Worm (Caenorhabditis elegans): Measurements from ENCODE around the gene cls-2.

The cls-2 gene

ce11 chrIII:9058959-9059534 lies 4.2 kb downstream of the cls-2 start, which contains the start of gene gst-1 (continued):
- TF ChIP-seq hlh-17 (GFP tag; optimal IDR thresholded peaks at IDR 0.05; ENCODE audit: borderline replicate concordance) (no peak), snpc-4 (tag; optimal IDR thresholded peaks at IDR 0.05) (no peak)

ce11 chrIII:9060267-9060666 lies 5.4 kb downstream of the cls-2 start:
- TF ChIP-seq snu-23 (GFP tag; optimal IDR thresholded peaks at IDR 0.05) = no peak
- TF ChIP-seq ceh-8 (GFP tag; optimal IDR thresholded peaks at IDR 0.05) = no peak
- TF ChIP-seq nhr-71 (tag; optimal IDR thresholded peaks at IDR 0.05) = peak; percentile 56
- no peak for TF ChIP-seq zip-4 (GFP tag; optimal IDR thresholded peaks at IDR 0.05)
- no peak for TF ChIP-seq sox-4 (tag; optimal IDR thresholded peaks at IDR 0.05)
- TF ChIP-seq lsy-2 (tag; optimal IDR thresholded peaks at IDR 0.05) = no peak
- no peak for TF ChIP-seq pax-3 (tag; optimal IDR thresholded peaks at IDR 0.05)
- no peak for TF ChIP-seq unc-130 (tag; optimal IDR thresholded peaks at IDR 0.05)
- TF ChIP-seq ama-1 (optimal IDR thresholded peaks at IDR 0.05) = no peak
- TF ChIP-seq mep-1 (tag; optimal IDR thresholded peaks at IDR 0.05) = peak; percentile 27
- TF ChIP-seq nhr-19 (GFP tag; conservative IDR thresholded peaks at IDR 0.05) = 0 out of 2 replicates have a peak, but pooled peaks have one; percentile 10
- no peak for TF ChIP-seq elt-3 (tag; optimal IDR thresholded peaks at IDR 0.05)
- TF ChIP-seq aly-2 (tag; optimal IDR thresholded peaks at IDR 0.05) = peak; percentile 72
- no peak for TF ChIP-seq nhr-84 (tag; optimal IDR thresholded peaks at IDR 0.05)

- TF ChIP-seq nhr-237 (tag; optimal IDR thresholded peaks at IDR 0.05) = no peak
- TF ChIP-seq ets-5 (GFP tag; IDR thresholded peaks at IDR 0.05) = no peak
- no peak for TF ChIP-seq nhr-76 (tag; optimal IDR thresholded peaks at IDR 0.05)
- no peak for TF ChIP-seq tlp-1 (tag; optimal IDR thresholded peaks at IDR 0.05)
- TF ChIP-seq F16B12.6 (tag; optimal IDR thresholded peaks at IDR 0.05) = no peak
- no peak for TF ChIP-seq unc-62 (GFP tag; optimal IDR thresholded peaks at IDR 0.05)
- no peak for TF ChIP-seq lir-3 (tag; optimal IDR thresholded peaks at IDR 0.05; ENCODE audit: poor library complexity)
- TF ChIP-seq pqm-1 (tag; optimal IDR thresholded peaks at IDR 0.05) = no peak
- no peak for TF ChIP-seq efl-1 (optimal IDR thresholded peaks at IDR 0.05)
- TF ChIP-seq efl-1 (GFP tag; optimal IDR thresholded peaks at IDR 0.05 in 1 of 2) = no peak
- TF ChIP-seq nhr-19 (GFP tag; conservative IDR thresholded peaks at IDR 0.05) = no peak
- TF ChIP-seq fos-1 (tag; optimal IDR thresholded peaks at IDR 0.05) = no peak
- no peak for TF ChIP-seq vab-15 (tag; optimal IDR thresholded peaks at IDR 0.05)
- TF ChIP-seq mdl-1 (tag; optimal IDR thresholded peaks at IDR 0.05) = no peak
- no peak for TF ChIP-seq lin-15B (tag; optimal IDR thresholded peaks at IDR 0.05)
- TF ChIP-seq sup-37 (GFP tag; optimal IDR thresholded peaks at IDR 0.05) = no peak
These were observed 14.9 kb downstream of the cls-2 start for ce11 chrIII:9069712-9070111.

ce11 chrIII:9071372-9071771 lies 16.5 kb downstream of the cls-2 start, which contains the start of gene lin-12:
lin-12 (minus strand) TSS chrIII:9071472.
- no peak for TF ChIP-seq fkh-10 (GFP tag; optimal IDR thresholded peaks at IDR 0.05)
- TF ChIP-seq ceh-88 (GFP tag; IDR thresholded peaks at IDR 0.05) = no peak
- no peak for TF ChIP-seq efl-1 (optimal IDR thresholded peaks at IDR 0.05)
- peak in 1 of 2 experiments; percentile 64 for TF ChIP-seq efl-1 (GFP tag; optimal IDR thresholded peaks at IDR 0.05 in 1 of 2)
- no peak for TF ChIP-seq mab-9 (GFP tag; IDR thresholded peaks at IDR 0.05)

- TF ChIP-seq nhr-28 (tag; optimal IDR thresholded peaks at IDR 0.05) = no peak
- no peak for TF ChIP-seq egl-27 (tag; optimal IDR thresholded peaks at IDR 0.05)
- no peak for TF ChIP-seq C34B4.2 (tag; optimal IDR thresholded peaks at IDR 0.05)
- TF ChIP-seq xbp-1 (tag; optimal IDR thresholded peaks at IDR 0.05) = no peak
These were observed 17.9 kb downstream of the cls-2 start for ce11 chrIII:9072704-9073103.

Measured in whole organism, L1 larva.